Fruit fly (Drosophila melanogaster): ENCODE data around the gene Kah.

Kah gene

dm6 chr3L:606490-607327, 17.6 kb upstream of the Kah start, which contains the start of gene Reg-2:
Reg-2 (minus strand) TSS chr3L:606569.
- TF ChIP-seq EcR (GFP tag; optimal IDR thresholded peaks at IDR 0.05) (peak; percentile 13), CG13204 (GFP tag; optimal IDR thresholded peaks at IDR 0.05) (no peak)

DNA sequence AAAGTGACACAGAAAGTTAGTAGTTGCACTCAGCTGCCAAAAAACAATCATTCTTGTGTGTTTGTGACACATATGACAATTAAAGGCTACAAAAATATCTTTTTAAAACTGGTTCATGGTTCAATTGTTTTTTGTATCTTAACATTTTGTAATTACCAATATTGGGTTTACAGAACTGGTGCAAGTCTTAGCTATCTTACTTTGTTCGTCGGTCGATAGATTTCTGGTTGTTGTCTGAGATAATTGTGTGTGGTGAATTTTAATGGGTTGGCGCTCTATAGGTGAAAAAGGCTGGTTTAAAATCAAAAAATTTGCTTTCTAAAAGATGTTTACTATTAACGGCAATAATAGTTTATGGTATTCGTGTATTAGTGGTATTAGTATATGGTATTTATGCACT, 15.6 kb upstream of the Kah start:
- TF ChIP-seq CG9948 (tag; optimal IDR thresholded peaks at IDR 0.05) (no peak), D1 (tag; optimal IDR thresholded peaks at IDR 0.05) (no peak), rn (GFP tag; IDR thresholded peaks at IDR 0.05) (no peak), CG17806 (tag; optimal IDR thresholded peaks at IDR 0.05) (no peak), Ets98B (GFP tag; IDR thresholded peaks at IDR 0.05) (no peak), Pif1A (GFP tag; optimal IDR thresholded peaks at IDR 0.05) (no peak), EcR (GFP tag; optimal IDR thresholded peaks at IDR 0.05) (no peak), fd96Ca (GFP tag; IDR thresholded peaks at IDR 0.05) (no peak), CG4496 (GFP tag; IDR thresholded peaks at IDR 0.05) (no peak), CG12605 (GFP tag; IDR thresholded peaks at IDR 0.05) (no peak), CG32121 (GFP tag; IDR thresholded peaks at IDR 0.05) (no peak), CG15710 (tag; optimal IDR thresholded peaks at IDR 0.05) (no peak), CG8159 (tag; optimal IDR thresholded peaks at IDR 0.05) (no peak), gl (tag; optimal IDR thresholded peaks at IDR 0.05) (no peak), CG34367 (tag; optimal IDR thresholded peaks at IDR 0.05) (no peak), CG10348 (GFP tag; IDR thresholded peaks at IDR 0.05) (no peak), CG13204 (GFP tag; optimal IDR thresholded peaks at IDR 0.05) (no peak), CG14655 (GFP tag; optimal IDR thresholded peaks at IDR 0.05) (no peak)

dm6 chr3L:603847-604550, 14.9 kb upstream of the Kah start, which contains the start of gene CG13893:
CG13893 (minus strand) TSS chr3L:604008.
- TF ChIP-seq CG8159 (tag; optimal IDR thresholded peaks at IDR 0.05) = no peak
- peak; percentile 7 for TF ChIP-seq CG8301 (tag; optimal IDR thresholded peaks at IDR 0.05)
- no peak for TF ChIP-seq D1 (tag; optimal IDR thresholded peaks at IDR 0.05)
- no peak for TF ChIP-seq CG10348 (GFP tag; IDR thresholded peaks at IDR 0.05)
- peak; percentile 69 for TF ChIP-seq Pif1B (GFP tag; optimal IDR thresholded peaks at IDR 0.05)
- no peak for TF ChIP-seq CG13204 (GFP tag; optimal IDR thresholded peaks at IDR 0.05)
- TF ChIP-seq EcR (GFP tag; optimal IDR thresholded peaks at IDR 0.05) = no peak
- peak; percentile 57; the same call in 1 of the 3 replicates for TF ChIP-seq CG4496 (GFP tag; IDR thresholded peaks at IDR 0.05)
- 0 out of 2 replicates have a peak, but pooled peaks have one; percentile 35 for TF ChIP-seq CG12605 (GFP tag; IDR thresholded peaks at IDR 0.05)
- TF ChIP-seq CG15710 (tag; optimal IDR thresholded peaks at IDR 0.05) = no peak
- TF ChIP-seq Pif1A (GFP tag; optimal IDR thresholded peaks at IDR 0.05) = peak; percentile 8
- TF ChIP-seq rn (GFP tag; IDR thresholded peaks at IDR 0.05) = no peak
- peak; percentile 29 for TF ChIP-seq Snoo (tag; optimal IDR thresholded peaks at IDR 0.05)
- no peak for TF ChIP-seq CG17806 (tag; optimal IDR thresholded peaks at IDR 0.05)
- TF ChIP-seq fd96Ca (GFP tag; IDR thresholded peaks at IDR 0.05) = peak; percentile 29; the same call in 1 of the 3 replicates
- TF ChIP-seq CG32121 (GFP tag; IDR thresholded peaks at IDR 0.05) = peak; percentile 53
- TF ChIP-seq CG34367 (tag; optimal IDR thresholded peaks at IDR 0.05) = no peak
- TF ChIP-seq CG14655 (GFP tag; optimal IDR thresholded peaks at IDR 0.05) = no peak
- TF ChIP-seq gl (tag; optimal IDR thresholded peaks at IDR 0.05) = peak; percentile 54
- TF ChIP-seq CG9948 (tag; optimal IDR thresholded peaks at IDR 0.05) = no peak
- peak; percentile 69 for TF ChIP-seq Ets98B (GFP tag; IDR thresholded peaks at IDR 0.05)

dm6 chr3L:603188-603587, 14.1 kb upstream of the Kah start:
- no peak for TF ChIP-seq CG13204 (GFP tag; optimal IDR thresholded peaks at IDR 0.05)

dm6 chr3L:602531-602930, 13.5 kb upstream of the Kah start:
- TF ChIP-seq Pif1A (GFP tag; optimal IDR thresholded peaks at IDR 0.05) (no peak), CG12605 (GFP tag; IDR thresholded peaks at IDR 0.05) (peak; percentile 68), CG15710 (tag; optimal IDR thresholded peaks at IDR 0.05) (peak; percentile 27), rn (GFP tag; IDR thresholded peaks at IDR 0.05) (peak; percentile 69), EcR (GFP tag; optimal IDR thresholded peaks at IDR 0.05) (no peak), CG9948 (tag; optimal IDR thresholded peaks at IDR 0.05) (no peak), CG14655 (GFP tag; optimal IDR thresholded peaks at IDR 0.05) (no peak), CG8159 (tag; optimal IDR thresholded peaks at IDR 0.05) (no peak), D1 (tag; optimal IDR thresholded peaks at IDR 0.05) (no peak), Pif1B (GFP tag; optimal IDR thresholded peaks at IDR 0.05) (no peak), CG10348 (GFP tag; IDR thresholded peaks at IDR 0.05) (peak; percentile 86), CG17806 (tag; optimal IDR thresholded peaks at IDR 0.05) (no peak), CG8301 (tag; optimal IDR thresholded peaks at IDR 0.05) (no peak), Ets98B (GFP tag; IDR thresholded peaks at IDR 0.05) (peak; percentile 90), CG4496 (GFP tag; IDR thresholded peaks at IDR 0.05) (peak; percentile 90), fd96Ca (GFP tag; IDR thresholded peaks at IDR 0.05) (peak; percentile 94), Snoo (tag; optimal IDR thresholded peaks at IDR 0.05) (peak; percentile 32), CG32121 (GFP tag; IDR thresholded peaks at IDR 0.05) (peak; percentile 86), gl (tag; optimal IDR thresholded peaks at IDR 0.05) (no peak), CG13204 (GFP tag; optimal IDR thresholded peaks at IDR 0.05) (no peak), CG34367 (tag; optimal IDR thresholded peaks at IDR 0.05) (no peak)
